Worm (Caenorhabditis elegans) whole organism, young adult: Measurements from ENCODE around the gene mrpl-28.

Experiments used
- F37B4.10 ChIP-seq: fragments of 200-800 bp; sonication (Bioruptor generic); IDR thresholded peaks from 2 replicates; pipeline ENCODE4 v1.3.6; 2022; ENCODE audit warnings: missing genetic modification characterization, missing compliant biosample characterization
- T07F8.4 ChIP-seq: sonication (generic microtip); optimal IDR thresholded peaks from 2 replicates; lab custom pipeline; 2016; ENCODE audit warnings: mild to moderate bottlenecking, missing genetic modification characterization, moderate library complexity, missing compliant biosample characterization
- Y53G8AR.9 ChIP-seq: fragments of 200-800 bp; sonication (Bioruptor generic); conservative IDR thresholded peaks from 2 replicates; pipeline ENCODE4 v1.3.6; 2022; ENCODE audit warnings: missing genetic modification reagents, missing genetic modification characterization, missing compliant biosample characterization
- Y67H2A.10 ChIP-seq: fragments of 200-800 bp; sonication (Bioruptor generic); conservative IDR thresholded peaks from 2 replicates; pipeline ENCODE4 v1.3.6; 2022; ENCODE audit warnings: missing genetic modification reagents, missing genetic modification characterization, missing compliant biosample characterization
- ceh-100 ChIP-seq: fragments of 200-800 bp; sonication (Bioruptor generic); IDR thresholded peaks from 2 replicates; pipeline ENCODE4 v1.3.6; 2022; ENCODE audit warnings: missing genetic modification reagents, missing genetic modification characterization, missing compliant biosample characterization
- ceh-79 ChIP-seq: sonication (generic microtip); optimal IDR thresholded peaks from 2 replicates; lab custom pipeline; 2017; ENCODE audit warnings: mild to moderate bottlenecking, missing genetic modification characterization, missing compliant biosample characterization
- dpl-1 ChIP-seq: fragments of 150-350 bp; optimal IDR thresholded peaks from 2 replicates; lab custom pipeline; 2014; ENCODE audit warnings: missing biosample characterization, missing genetic modification reagents, missing genetic modification characterization
- him-1 ChIP-seq: sonication (generic microtip); optimal IDR thresholded peaks from 2 replicates; lab custom pipeline; 2016; ENCODE audit warnings: missing genotype, missing genetic modification reagents, missing genetic modification characterization, missing compliant biosample characterization
- hlh-12 ChIP-seq: sonication (generic microtip); optimal IDR thresholded peaks from 2 replicates; lab custom pipeline; 2016; ENCODE audit warnings: missing genetic modification characterization, missing compliant biosample characterization
- hrde-1 ChIP-seq: sonication (generic microtip); optimal IDR thresholded peaks from 2 replicates; lab custom pipeline; 2016; ENCODE audit warnings: missing genetic modification characterization, mild to moderate bottlenecking, missing compliant biosample characterization, moderate library complexity, missing genotype, missing genetic modification reagents, borderline replicate concordance
- lsl-1 ChIP-seq: fragments of 200-800 bp; sonication (Bioruptor generic); optimal IDR thresholded peaks from 2 replicates; lab custom pipeline; 2018; ENCODE audit warnings: mild to moderate bottlenecking, missing genetic modification characterization, moderate library complexity, missing compliant biosample characterization
- pha-4 ChIP-seq: fragments of 150-350 bp; sonication (generic microtip); optimal IDR thresholded peaks from 2 replicates; lab custom pipeline; 2014; ENCODE audit warnings: missing biosample characterization, missing genetic modification reagents, missing genetic modification characterization
- snpc-1.3 ChIP-seq: sonication (generic microtip); optimal IDR thresholded peaks from 2 replicates; lab custom pipeline; 2017; ENCODE audit warnings: missing genetic modification characterization, mild to moderate bottlenecking, missing compliant biosample characterization, antibody characterized with exemption, moderate library complexity, missing genotype, missing genetic modification reagents; ENCODE audit not compliant: insufficient read depth
- unc-130 ChIP-seq: sonication (generic microtip); optimal IDR thresholded peaks from 2 replicates; lab custom pipeline; 2016; ENCODE audit warnings: missing genetic modification reagents, missing genetic modification characterization, missing compliant biosample characterization

- TF ChIP-seq ceh-79 (tag; lab: Kevin White, UChicago): no peak
- TF ChIP-seq ceh-100: peak; percentile 76
- TF ChIP-seq hlh-12 (tag; lab: Kevin White, UChicago): no peak
- peak; percentile 89 for TF ChIP-seq Y53G8AR.9
- 0 out of 2 replicates have a peak, but pooled peaks have one; percentile 15 for TF ChIP-seq Y67H2A.10 (GFP tag; lab: Robert Waterston, UW)
- peak; percentile 12 for TF ChIP-seq him-1 (tag; lab: Kevin White, UChicago)
- peak; percentile 3 for TF ChIP-seq pha-4 (tag; lab: Kevin White, UChicago)
- peak; percentile 17 for TF ChIP-seq snpc-1.3 (tag; lab: Kevin White, UChicago)
- peak; percentile 58 for TF ChIP-seq lsl-1
- TF ChIP-seq T07F8.4 (tag; lab: Kevin White, UChicago): no peak
- peak; percentile 20 for TF ChIP-seq unc-130 (GFP tag; lab: Kevin White, UChicago)
- peak; percentile 74 for TF ChIP-seq dpl-1 (GFP tag; lab: Kevin White, UChicago)
- TF ChIP-seq hrde-1 (tag; lab: Kevin White, UChicago): peak; percentile 6
- TF ChIP-seq F37B4.10 (GFP tag; lab: Robert Waterston, UW): no peak
These were observed at the start of gene mrpl-28 for ce11 chrII:155904-156303.
